Worm (Caenorhabditis elegans): Measurements from ENCODE around the gene rgef-1.

The rgef-1 gene

ce11 chrV:9576991-9577390, 15.5 kb upstream of the rgef-1 start, which contains the start of gene F25B3.2:
Gene F25B3.2, plus strand, starts transcription at chrV:9577291.
- TF ChIP-seq mef-2 (tag; optimal IDR thresholded peaks at IDR 0.05) = no peak
- TF ChIP-seq elt-3 (tag; optimal IDR thresholded peaks at IDR 0.05) = no peak
- TF ChIP-seq aha-1 (tag; optimal IDR thresholded peaks at IDR 0.05) = no peak
- TF ChIP-seq nhr-47 (tag; optimal IDR thresholded peaks at IDR 0.05) = no peak
- no peak for TF ChIP-seq ztf-11 (tag; optimal IDR thresholded peaks at IDR 0.05)
- TF ChIP-seq nhr-77 (tag; optimal IDR thresholded peaks at IDR 0.05) = no peak
- TF ChIP-seq Y116A8C.19 (tag; optimal IDR thresholded peaks at IDR 0.05; ENCODE audit: borderline replicate concordance) = no peak
- no peak for TF ChIP-seq ets-5 (GFP tag; IDR thresholded peaks at IDR 0.05)
- TF ChIP-seq ceh-8 (GFP tag; optimal IDR thresholded peaks at IDR 0.05) = no peak
- no peak for TF ChIP-seq lin-39 (tag; optimal IDR thresholded peaks at IDR 0.05)
- TF ChIP-seq pqm-1 (tag; optimal IDR thresholded peaks at IDR 0.05) = no peak
- no peak for TF ChIP-seq ztf-4 (tag; optimal IDR thresholded peaks at IDR 0.05)
- TF ChIP-seq lsy-2 (tag; optimal IDR thresholded peaks at IDR 0.05) = no peak
- TF ChIP-seq ces-1 (GFP tag; optimal IDR thresholded peaks at IDR 0.05) = no peak

ce11 chrV:9571673-9572072, 10.2 kb upstream of the rgef-1 start:
- no peak for TF ChIP-seq nhr-19 (GFP tag; conservative IDR thresholded peaks at IDR 0.05)
- TF ChIP-seq blmp-1 (tag; optimal IDR thresholded peaks at IDR 0.05) = peak; percentile 30

- TF ChIP-seq F16B12.6 (tag; optimal IDR thresholded peaks at IDR 0.05) (no peak), swsn-7 (tag; optimal IDR thresholded peaks at IDR 0.05) (no peak), ceh-88 (GFP tag; IDR thresholded peaks at IDR 0.05) (no peak), elt-2 (tag; optimal IDR thresholded peaks at IDR 0.05) (peak; percentile 68), lsy-2 (tag; optimal IDR thresholded peaks at IDR 0.05) (no peak)
These were observed 9.6 kb upstream of the rgef-1 start for ce11 chrV:9571056-9571455.

DNA sequence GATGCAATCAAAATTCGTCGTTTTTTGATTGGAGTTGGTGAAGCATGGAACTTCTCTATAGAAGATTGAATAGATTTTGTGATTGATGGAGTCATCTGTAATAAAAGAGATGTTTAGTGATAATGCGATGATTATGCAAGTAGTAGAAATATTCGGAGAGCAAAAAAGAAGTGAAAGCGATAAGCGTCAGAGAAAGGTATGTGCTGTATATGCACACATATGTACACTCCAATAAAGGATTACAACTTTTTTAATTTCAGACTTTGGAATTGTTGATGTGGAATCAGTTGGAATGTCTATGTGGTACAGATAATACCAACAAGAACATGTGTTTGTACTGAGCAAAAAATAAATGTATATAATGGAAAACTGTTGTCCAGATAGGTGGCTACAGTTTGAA, 8.7 kb upstream of the rgef-1 start, which contains the start of gene F25B3.5:
Gene F25B3.5 (minus strand): TSS at position 101 of the 400 bp plus-strand sequence.
- TF ChIP-seq elt-2 (tag; optimal IDR thresholded peaks at IDR 0.05) = peak; percentile 41
- no peak for TF ChIP-seq nhr-237 (tag; optimal IDR thresholded peaks at IDR 0.05)
- TF ChIP-seq lin-15B (tag; optimal IDR thresholded peaks at IDR 0.05) = no peak
- no peak for TF ChIP-seq snu-23 (GFP tag; optimal IDR thresholded peaks at IDR 0.05)
- TF ChIP-seq lin-35 (GFP tag; optimal IDR thresholded peaks at IDR 0.05) = no peak
- no peak for TF ChIP-seq F16B12.6 (tag; optimal IDR thresholded peaks at IDR 0.05)

DNA sequence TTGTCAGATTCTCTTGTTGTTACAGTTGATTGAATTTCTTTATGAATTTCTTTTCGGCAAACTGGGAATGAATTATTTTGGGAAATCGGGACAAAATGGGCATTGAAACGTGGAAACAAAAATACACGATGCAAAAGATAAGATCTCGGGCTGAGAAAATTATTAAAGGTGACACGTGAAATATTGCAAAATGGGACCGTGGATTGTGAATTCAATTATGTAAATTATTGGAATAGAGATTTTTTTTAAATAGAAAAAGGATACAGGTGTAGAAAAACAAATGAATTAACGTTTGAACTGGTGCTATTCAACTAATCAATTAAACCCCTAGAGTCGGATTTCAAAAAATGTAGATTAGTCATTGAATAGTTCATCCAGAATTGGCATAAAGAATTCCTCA, 7.2 kb upstream of the rgef-1 start, which contains the start of gene F25B3.4:
Gene F25B3.4 (minus strand): TSS at position 101 of the 400 bp plus-strand sequence.
- TF ChIP-seq egl-13 (tag; optimal IDR thresholded peaks at IDR 0.05) (no peak), nhr-85 (tag) (no peak), unc-130 (tag; optimal IDR thresholded peaks at IDR 0.05) (no peak), sox-4 (tag; optimal IDR thresholded peaks at IDR 0.05) (no peak), egl-27 (tag; optimal IDR thresholded peaks at IDR 0.05) (no peak), hlh-17 (GFP tag; optimal IDR thresholded peaks at IDR 0.05; ENCODE audit: borderline replicate concordance) (no peak), nhr-28 (tag; optimal IDR thresholded peaks at IDR 0.05) (no peak), snpc-4 (tag; optimal IDR thresholded peaks at IDR 0.05) (no peak), C16A3.4 (tag; optimal IDR thresholded peaks at IDR 0.05) (no peak), mab-9 (GFP tag; IDR thresholded peaks at IDR 0.05) (no peak), elt-2 (tag; optimal IDR thresholded peaks at IDR 0.05) (no peak), nhr-237 (tag; optimal IDR thresholded peaks at IDR 0.05) (no peak), mdl-1 (tag; optimal IDR thresholded peaks at IDR 0.05) (no peak), unc-86 (tag; optimal IDR thresholded peaks at IDR 0.05) (no peak), dpl-1 (GFP tag; optimal IDR thresholded peaks at IDR 0.05) (no peak), nhr-11 (tag; optimal IDR thresholded peaks at IDR 0.05) (no peak), unc-62 (GFP tag; optimal IDR thresholded peaks at IDR 0.05) (no peak), fkh-4 (tag; optimal IDR thresholded peaks at IDR 0.05; ENCODE audit: borderline replicate concordance) (no peak), F16B12.6 (tag; optimal IDR thresholded peaks at IDR 0.05) (no peak)
